Worm (Caenorhabditis elegans) whole organism, L4 larva: ENCODE measurements around the gene srg-17.

Experiments used
- R02D3.7 ChIP-seq: fragments of 150-350 bp; sonication (generic microtip); optimal IDR thresholded peaks from 3 replicates; lab custom pipeline; 2014; ENCODE audit warnings: missing biosample characterization, missing genetic modification characterization
- attf-4 ChIP-seq: sonication (generic microtip); optimal IDR thresholded peaks from 3 replicates; lab custom pipeline; 2017; ENCODE audit warnings: missing biosample characterization, missing genetic modification characterization
- ceh-28 ChIP-seq: fragments of 150-350 bp; optimal IDR thresholded peaks from 2 replicates; lab custom pipeline; 2014; ENCODE audit warnings: missing biosample characterization, missing genetic modification reagents, missing genetic modification characterization
- ceh-32 ChIP-seq: sonication (generic microtip); optimal IDR thresholded peaks from 2 replicates; lab custom pipeline; 2016; ENCODE audit warnings: mild to moderate bottlenecking, missing genetic modification characterization, missing compliant biosample characterization; ENCODE audit not compliant: poor library complexity
- daf-12 ChIP-seq: fragments of 150-350 bp; optimal IDR thresholded peaks from 2 replicates; lab custom pipeline; 2014; ENCODE audit warnings: missing biosample characterization, missing genetic modification reagents, missing genetic modification characterization
- dpl-1 ChIP-seq: fragments of 150-350 bp; optimal IDR thresholded peaks from 2 replicates; lab custom pipeline; 2014; ENCODE audit warnings: missing biosample characterization, missing genetic modification reagents, missing genetic modification characterization
- fkh-10 ChIP-seq: fragments of 150-350 bp; optimal IDR thresholded peaks from 2 replicates; lab custom pipeline; 2014; ENCODE audit warnings: missing biosample characterization, missing genetic modification reagents, missing genetic modification characterization
- hlh-11 ChIP-seq: fragments of 200-800 bp; sonication (Bioruptor generic); optimal IDR thresholded peaks from 2 replicates; lab custom pipeline; 2018; ENCODE audit warnings: mild to moderate bottlenecking, missing genetic modification characterization, missing compliant biosample characterization
- lin-39 ChIP-seq: fragments of 150-350 bp; optimal IDR thresholded peaks from 2 replicates; lab custom pipeline; 2014; ENCODE audit warnings: missing biosample characterization, missing genetic modification reagents, missing genetic modification characterization
- pha-4 ChIP-seq, 2 experiments: fragments of 150-350 bp in 1 of 2; fragments of 200-800 bp in 1 of 2; sonication (Bioruptor generic) in 1 of 2; IDR thresholded peaks in 1 of 2; optimal IDR thresholded peaks in 1 of 2; 2 replicates each; pipeline versions ENCODE4 v1.3.6 to Lab custom; 2014 to 2022; ENCODE audit warnings: missing genetic modification characterization in 2 of 2, missing genetic modification reagents in 2 of 2, missing biosample characterization in 1 of 2, missing compliant biosample characterization in 1 of 2
- unc-130 ChIP-seq: sonication (generic microtip); optimal IDR thresholded peaks from 2 replicates; lab custom pipeline; 2016; ENCODE audit warnings: missing genetic modification reagents, missing genetic modification characterization, missing compliant biosample characterization
- zag-1 ChIP-seq: fragments of 150-350 bp; optimal IDR thresholded peaks from 2 replicates; lab custom pipeline; 2014; ENCODE audit warnings: missing biosample characterization, missing genetic modification characterization
- ztf-11 ChIP-seq: fragments of 150-350 bp; optimal IDR thresholded peaks from 2 replicates; lab custom pipeline; 2014; ENCODE audit warnings: missing biosample characterization, missing genetic modification characterization

ce11 chrII:12485060-12485459 lies 11.6 kb downstream of the srg-17 start, which contains the start of gene F15A4.10:
- TF ChIP-seq R02D3.7 (tag; lab: Kevin White, UChicago) (no peak), dpl-1 (GFP tag; lab: Kevin White, UChicago) (no peak), lin-39 (tag; lab: Kevin White, UChicago) (no peak), daf-12 (tag; lab: Kevin White, UChicago) (no peak), ceh-28 (tag; lab: Kevin White, UChicago) (no peak), ceh-32 (tag; lab: Kevin White, UChicago) (no peak), unc-130 (GFP tag; lab: Kevin White, UChicago) (no peak), hlh-11 (tag; lab: Kevin White, UChicago) (no peak), ztf-11 (tag; lab: Kevin White, UChicago) (no peak), pha-4 (GFP tag; IDR thresholded peaks at IDR 0.05; lab: Robert Waterston, UW) (no peak), pha-4 (tag; optimal IDR thresholded peaks at IDR 0.05; lab: Kevin White, UChicago) (no peak), fkh-10 (GFP tag; lab: Kevin White, UChicago) (no peak), attf-4 (tag; lab: Kevin White, UChicago) (no peak), zag-1 (tag; lab: Kevin White, UChicago) (no peak)
